Worm (Caenorhabditis elegans): ENCODE measurements around the gene C55C3.7.
A peak's percentile ranks its signal among the peaks of the same experiment; 100 is the strongest.

The C55C3.7 gene

ce11 chrIV:5662073-5662472, 20.4 kb downstream of the C55C3.7 start:
- TF ChIP-seq hmg-1.1 (GFP tag; IDR thresholded peaks at IDR 0.05) (no peak), madf-5 (GFP tag; IDR thresholded peaks at IDR 0.05) (no peak), aha-1 (tag) (peak; percentile 85), zip-11 (GFP tag; IDR thresholded peaks at IDR 0.05) (no peak), dpl-1 (GFP tag; optimal IDR thresholded peaks at IDR 0.05) (no peak), ama-1 (optimal IDR thresholded peaks at IDR 0.05) (no peak), attf-4 (tag; optimal IDR thresholded peaks at IDR 0.05) (no peak), nhr-102 (tag; optimal IDR thresholded peaks at IDR 0.05) (no peak), F44E2.7 (GFP tag; IDR thresholded peaks at IDR 0.05) (no peak), fkh-10 (GFP tag; optimal IDR thresholded peaks at IDR 0.05) (no peak), dmd-9 (GFP tag; IDR thresholded peaks at IDR 0.05) (no peak), lsy-2 (tag; optimal IDR thresholded peaks at IDR 0.05) (no peak), ceh-20 (GFP tag; IDR thresholded peaks at IDR 0.05) (no peak), Y75B8A.6 (GFP tag; IDR thresholded peaks at IDR 0.05) (no peak), unc-62 (GFP tag; optimal IDR thresholded peaks at IDR 0.05 in 1 of 2) (peak in 1 of 2 experiments; percentile 72), unc-62 (tag; optimal IDR thresholded peaks at IDR 0.05) (no peak), mdl-1 (tag; optimal IDR thresholded peaks at IDR 0.05) (no peak)

DNA sequence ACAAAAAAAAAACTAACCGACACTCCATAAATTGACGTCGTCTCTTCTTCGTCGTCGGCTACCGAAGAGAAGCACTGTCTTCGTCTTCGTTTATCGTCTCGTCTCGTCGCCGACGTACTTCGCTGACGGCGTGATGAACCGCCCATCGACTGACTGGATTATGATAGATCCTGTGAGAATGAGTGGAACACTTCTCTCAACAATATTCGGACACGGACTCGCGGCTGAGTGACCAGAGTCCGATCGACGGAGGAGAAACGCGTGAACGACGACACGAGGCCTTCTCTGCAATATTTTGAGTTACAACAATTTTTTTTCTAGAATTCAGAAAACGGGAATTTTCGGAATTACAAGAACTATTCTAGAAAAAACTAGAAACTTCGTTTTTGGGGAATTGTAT, 22.2 kb downstream of the C55C3.7 start, which contains the start of gene skn-1:
Gene skn-1, minus strand, starts transcription at position 146 of the 400 bp plus-strand sequence.
- TF ChIP-seq ces-1 (GFP tag; optimal IDR thresholded peaks at IDR 0.05), result no peak
- TF ChIP-seq T26A8.4 (GFP tag; IDR thresholded peaks at IDR 0.05), result 0 out of 2 replicates have a peak, but pooled peaks have one; percentile 12
- no peak for TF ChIP-seq aha-1 (tag)
- TF ChIP-seq daf-8 (GFP tag; IDR thresholded peaks at IDR 0.05), result no peak
- TF ChIP-seq madf-9 (GFP tag; conservative IDR thresholded peaks at IDR 0.05), result no peak
- no peak for TF ChIP-seq fos-1 (tag; optimal IDR thresholded peaks at IDR 0.05)
- TF ChIP-seq dmd-6 (GFP tag; IDR thresholded peaks at IDR 0.05), result no peak
- no peak for TF ChIP-seq zip-11 (GFP tag; IDR thresholded peaks at IDR 0.05)
- no peak for TF ChIP-seq cey-2 (tag; optimal IDR thresholded peaks at IDR 0.05; ENCODE audit: borderline replicate concordance, insufficient read depth)
- peak; percentile 27 for TF ChIP-seq duxl-1 (tag; optimal IDR thresholded peaks at IDR 0.05; ENCODE audit: poor library complexity)
- TF ChIP-seq egl-43 (GFP tag; IDR thresholded peaks at IDR 0.05), result no peak
- TF ChIP-seq nhr-42 (GFP tag; IDR thresholded peaks at IDR 0.05), result 0 out of 2 replicates have a peak, but pooled peaks have one; percentile 14
- no peak for TF ChIP-seq Y105C5A.15 (GFP tag; IDR thresholded peaks at IDR 0.05)
- TF ChIP-seq pha-4 (GFP tag; IDR thresholded peaks at IDR 0.05), result no peak
- no peak for TF ChIP-seq pha-4 (tag; optimal IDR thresholded peaks at IDR 0.05)
- TF ChIP-seq hlh-30 (tag; optimal IDR thresholded peaks at IDR 0.05; ENCODE audit: insufficient read depth), result peak; percentile 9
- TF ChIP-seq hif-1 (tag; optimal IDR thresholded peaks at IDR 0.05), result no peak
- no peak for TF ChIP-seq daf-12 (tag; optimal IDR thresholded peaks at IDR 0.05)
- no peak for TF ChIP-seq R02D3.7 (tag; optimal IDR thresholded peaks at IDR 0.05)

DNA sequence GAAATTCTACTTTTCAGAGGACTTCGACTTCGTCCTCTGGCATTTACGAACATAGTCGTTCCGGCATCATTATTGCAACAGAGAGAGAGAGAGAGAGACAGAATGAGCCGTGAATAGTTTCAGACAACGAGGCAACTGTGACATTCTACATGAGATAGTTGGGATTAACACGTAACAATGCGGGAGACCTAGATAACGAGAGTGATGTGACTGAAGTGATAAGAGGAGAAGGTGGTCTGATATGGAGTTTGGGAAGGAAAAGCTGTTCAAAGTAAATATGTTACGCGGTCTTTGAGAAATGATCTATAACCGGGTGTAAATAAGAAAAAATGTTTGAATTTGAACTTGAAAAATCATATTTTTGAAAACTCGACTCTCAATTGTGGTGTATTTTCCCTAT, 23.0 kb downstream of the C55C3.7 start:
- TF ChIP-seq dve-1 (tag; optimal IDR thresholded peaks at IDR 0.05; ENCODE audit: insufficient read depth), result peak; percentile 83
- peak; percentile 32 for TF ChIP-seq aha-1 (tag)
- peak; percentile 84 for TF ChIP-seq pqm-1 (tag; optimal IDR thresholded peaks at IDR 0.05)
- TF ChIP-seq hif-1 (tag; optimal IDR thresholded peaks at IDR 0.05), result peak in 1 of 2 experiments; percentile 8
- peak; percentile 26 for TF ChIP-seq nhr-77 (tag; optimal IDR thresholded peaks at IDR 0.05)
- TF ChIP-seq duxl-1 (tag; optimal IDR thresholded peaks at IDR 0.05; ENCODE audit: poor library complexity), result no peak
- 0 out of 2 replicates have a peak, but pooled peaks have one; percentile 13 for TF ChIP-seq hmg-1.1 (GFP tag; IDR thresholded peaks at IDR 0.05)
- peak; percentile 90 for TF ChIP-seq dmd-6 (GFP tag; IDR thresholded peaks at IDR 0.05)
- peak; percentile 31 for TF ChIP-seq mxl-3 (GFP tag; optimal IDR thresholded peaks at IDR 0.05)
- peak; percentile 82 for TF ChIP-seq lin-1 (GFP tag; IDR thresholded peaks at IDR 0.05)
- TF ChIP-seq nhr-28 (tag; optimal IDR thresholded peaks at IDR 0.05), result peak; percentile 80
- TF ChIP-seq pha-4 (GFP tag; IDR thresholded peaks at IDR 0.05), result no peak
- no peak for TF ChIP-seq pha-4 (tag; optimal IDR thresholded peaks at IDR 0.05)
- peak; percentile 10 for TF ChIP-seq hlh-30 (tag; optimal IDR thresholded peaks at IDR 0.05; ENCODE audit: insufficient read depth)
- peak in 1 of 2 experiments; percentile 53 for TF ChIP-seq unc-62 (GFP tag; optimal IDR thresholded peaks at IDR 0.05 in 1 of 2)
- TF ChIP-seq unc-62 (tag; optimal IDR thresholded peaks at IDR 0.05), result no peak
- peak; percentile 65 for TF ChIP-seq hlh-11 (tag; optimal IDR thresholded peaks at IDR 0.05)
- TF ChIP-seq unc-130 (GFP tag; optimal IDR thresholded peaks at IDR 0.05), result no peak
- TF ChIP-seq snpc-1.2 (GFP tag; IDR thresholded peaks at IDR 0.05), result no peak
- no peak for TF ChIP-seq daf-12 (tag; optimal IDR thresholded peaks at IDR 0.05)
- no peak for TF ChIP-seq daf-16 (GFP tag; optimal IDR thresholded peaks at IDR 0.05)
- TF ChIP-seq daf-16 (tag; optimal IDR thresholded peaks at IDR 0.05), result peak; percentile 93
- TF ChIP-seq mes-2 (tag; optimal IDR thresholded peaks at IDR 0.05; ENCODE audit: poor library complexity, severe bottlenecking), result peak; percentile 47

Data from whole organism, L4 larva.